Worm (Caenorhabditis elegans): ENCODE results near the gene F43C11.8.

ce11 chrII:2328963-2329442 lies 3.3 kb upstream of the F43C11.8 start, which contains the start of the genes ZK1240.8 and ZK1240.1:
- TF ChIP-seq skn-1 (tag; optimal IDR thresholded peaks at IDR 0.05): no peak
- no peak for TF ChIP-seq ceh-82 (tag; optimal IDR thresholded peaks at IDR 0.05)
- no peak for TF ChIP-seq elt-3 (tag; optimal IDR thresholded peaks at IDR 0.05)
- no peak for TF ChIP-seq nhr-12 (tag; optimal IDR thresholded peaks at IDR 0.05)
- TF ChIP-seq nfya-1 (tag; optimal IDR thresholded peaks at IDR 0.05; ENCODE audit: insufficient read depth): no peak
- TF ChIP-seq jun-1 (tag; optimal IDR thresholded peaks at IDR 0.05): no peak
- TF ChIP-seq lin-39 (tag; optimal IDR thresholded peaks at IDR 0.05): no peak
- no peak for TF ChIP-seq mdl-1 (tag; optimal IDR thresholded peaks at IDR 0.05)
